Fruit fly (Drosophila melanogaster): ENCODE measurements around the gene CG5167.

The CG5167 gene

dm6 chr3R:12448889-12449314 is 42.6 kb downstream of the CG5167 start, which contains the start of gene CG18549:
Gene CG18549, plus strand, starts transcription at chr3R:12449296.
- TF ChIP-seq CG7045 (GFP tag; optimal IDR thresholded peaks at IDR 0.05), result peak; percentile 97
- peak; percentile 100 for TF ChIP-seq CG33017 (tag; optimal IDR thresholded peaks at IDR 0.05)
- peak; percentile 100 for TF ChIP-seq bab1 (GFP tag; optimal IDR thresholded peaks at IDR 0.05)
- TF ChIP-seq CG1620 (GFP tag; optimal IDR thresholded peaks at IDR 0.05), result peak; percentile 97
- TF ChIP-seq cic (GFP tag; optimal IDR thresholded peaks at IDR 0.05), result peak; percentile 98
- TF ChIP-seq ovo (GFP tag; optimal IDR thresholded peaks at IDR 0.05), result peak; percentile 58
- peak; percentile 100 for TF ChIP-seq CG7101 (tag; optimal IDR thresholded peaks at IDR 0.05)
- TF ChIP-seq CG14711 (tag; optimal IDR thresholded peaks at IDR 0.05), result peak; percentile 99
- TF ChIP-seq Clk (GFP tag; optimal IDR thresholded peaks at IDR 0.05), result peak; percentile 94
- peak; percentile 96 for TF ChIP-seq CG11617 (GFP tag; optimal IDR thresholded peaks at IDR 0.05)
- peak; percentile 89 for TF ChIP-seq pad (GFP tag; optimal IDR thresholded peaks at IDR 0.05)
- no peak for TF ChIP-seq toe (GFP tag; optimal IDR thresholded peaks at IDR 0.05)
- TF ChIP-seq CG5204 (GFP tag; optimal IDR thresholded peaks at IDR 0.05), result peak; percentile 97
- TF ChIP-seq CG12768 (GFP tag; optimal IDR thresholded peaks at IDR 0.05), result peak; percentile 99
- peak; percentile 99 for TF ChIP-seq kay (GFP tag; ENCODE audit: borderline replicate concordance)
- peak in 1 of 2 experiments; percentile 15 for TF ChIP-seq cnc (optimal IDR thresholded peaks at IDR 0.05)
- peak; percentile 99 for TF ChIP-seq Hr96 (GFP tag; optimal IDR thresholded peaks at IDR 0.05)
- TF ChIP-seq tj (GFP tag; optimal IDR thresholded peaks at IDR 0.05), result peak; percentile 83
- TF ChIP-seq Mnt (GFP tag; optimal IDR thresholded peaks at IDR 0.05), result peak; percentile 95
- peak; percentile 98 for TF ChIP-seq Crg-1 (GFP tag; optimal IDR thresholded peaks at IDR 0.05)

dm6 chr3R:12449617-12450242 is 43.4 kb downstream of the CG5167 start:
- TF ChIP-seq CG11617 (GFP tag; optimal IDR thresholded peaks at IDR 0.05), result no peak
- TF ChIP-seq CG7045 (GFP tag; optimal IDR thresholded peaks at IDR 0.05), result peak; percentile 1

- TF ChIP-seq Hr96 (GFP tag; optimal IDR thresholded peaks at IDR 0.05), result no peak
- TF ChIP-seq cic (GFP tag; optimal IDR thresholded peaks at IDR 0.05), result no peak
These were observed 44.5 kb downstream of the CG5167 start for dm6 chr3R:12450713-12451259.

dm6 chr3R:12451376-12451775 is 45.0 kb downstream of the CG5167 start:
- peak; percentile 60 for TF ChIP-seq bab1 (GFP tag; optimal IDR thresholded peaks at IDR 0.05)
- TF ChIP-seq CG11617 (GFP tag; optimal IDR thresholded peaks at IDR 0.05), result peak; percentile 4
- no peak for TF ChIP-seq pad (GFP tag; optimal IDR thresholded peaks at IDR 0.05)
- TF ChIP-seq cic (GFP tag; optimal IDR thresholded peaks at IDR 0.05), result no peak
- no peak for TF ChIP-seq cnc (optimal IDR thresholded peaks at IDR 0.05)
- TF ChIP-seq kay (GFP tag; ENCODE audit: borderline replicate concordance), result no peak
- no peak for TF ChIP-seq toe (GFP tag; optimal IDR thresholded peaks at IDR 0.05)
- peak; percentile 39 for TF ChIP-seq CG33017 (tag; optimal IDR thresholded peaks at IDR 0.05)
- no peak for TF ChIP-seq CG5204 (GFP tag; optimal IDR thresholded peaks at IDR 0.05)
- TF ChIP-seq Hr96 (GFP tag; optimal IDR thresholded peaks at IDR 0.05), result no peak
- TF ChIP-seq tj (GFP tag; optimal IDR thresholded peaks at IDR 0.05), result no peak
- TF ChIP-seq Crg-1 (GFP tag; optimal IDR thresholded peaks at IDR 0.05), result no peak
- TF ChIP-seq Mnt (GFP tag; optimal IDR thresholded peaks at IDR 0.05), result no peak
- TF ChIP-seq CG7101 (tag; optimal IDR thresholded peaks at IDR 0.05), result peak; percentile 25
- no peak for TF ChIP-seq Clk (GFP tag; optimal IDR thresholded peaks at IDR 0.05)
- no peak for TF ChIP-seq ovo (GFP tag; optimal IDR thresholded peaks at IDR 0.05)
- peak; percentile 46 for TF ChIP-seq CG14711 (tag; optimal IDR thresholded peaks at IDR 0.05)
- TF ChIP-seq CG7045 (GFP tag; optimal IDR thresholded peaks at IDR 0.05), result peak; percentile 45
- TF ChIP-seq CG1620 (GFP tag; optimal IDR thresholded peaks at IDR 0.05), result no peak
- peak; percentile 66 for TF ChIP-seq CG12768 (GFP tag; optimal IDR thresholded peaks at IDR 0.05)

dm6 chr3R:12451888-12452514 is 45.7 kb downstream of the CG5167 start, which contains the start of gene CG5509:
Gene CG5509, plus strand, starts transcription at chr3R:12452464.
- TF ChIP-seq CG14711 (tag; optimal IDR thresholded peaks at IDR 0.05) (no peak), cic (GFP tag; optimal IDR thresholded peaks at IDR 0.05) (peak; percentile 12), tj (GFP tag; optimal IDR thresholded peaks at IDR 0.05) (peak; percentile 66), CG11617 (GFP tag; optimal IDR thresholded peaks at IDR 0.05) (no peak)

dm6 chr3R:12454492-12454891 is 48.2 kb downstream of the CG5167 start:
- no peak for TF ChIP-seq CG7045 (GFP tag; optimal IDR thresholded peaks at IDR 0.05)
- no peak for TF ChIP-seq CG12768 (GFP tag; optimal IDR thresholded peaks at IDR 0.05)
- TF ChIP-seq bab1 (GFP tag; optimal IDR thresholded peaks at IDR 0.05), result no peak
- no peak for TF ChIP-seq CG7101 (tag; optimal IDR thresholded peaks at IDR 0.05)
- no peak for TF ChIP-seq cic (GFP tag; optimal IDR thresholded peaks at IDR 0.05)
- TF ChIP-seq tj (GFP tag; optimal IDR thresholded peaks at IDR 0.05), result no peak
- no peak for TF ChIP-seq CG14711 (tag; optimal IDR thresholded peaks at IDR 0.05)
- no peak for TF ChIP-seq CG11617 (GFP tag; optimal IDR thresholded peaks at IDR 0.05)
- no peak for TF ChIP-seq CG1620 (GFP tag; optimal IDR thresholded peaks at IDR 0.05)
- no peak for TF ChIP-seq Hr96 (GFP tag; optimal IDR thresholded peaks at IDR 0.05)
- no peak for TF ChIP-seq pad (GFP tag; optimal IDR thresholded peaks at IDR 0.05)
- TF ChIP-seq kay (GFP tag; ENCODE audit: borderline replicate concordance), result no peak
- no peak for TF ChIP-seq cnc (optimal IDR thresholded peaks at IDR 0.05)
- no peak for TF ChIP-seq CG5204 (GFP tag; optimal IDR thresholded peaks at IDR 0.05)
- no peak for TF ChIP-seq Clk (GFP tag; optimal IDR thresholded peaks at IDR 0.05)
- TF ChIP-seq Crg-1 (GFP tag; optimal IDR thresholded peaks at IDR 0.05), result no peak

Data from whole organism, adult.